Worm (Caenorhabditis elegans) whole organism, L4 larva: Measurements from ENCODE around the gene F26C11.1.

Experiments
- F10B5.3 ChIP-seq: sonication (generic microtip); optimal IDR thresholded peaks from 2 replicates; lab custom pipeline; 2016; ENCODE audit warnings: mild to moderate bottlenecking, missing genetic modification characterization, missing compliant biosample characterization
- F37D6.2 ChIP-seq: sonication (generic microtip); optimal IDR thresholded peaks from 2 replicates; lab custom pipeline; 2016; ENCODE audit warnings: mild to moderate bottlenecking, missing genetic modification characterization, missing compliant biosample characterization
- R02D3.7 ChIP-seq: fragments of 150-350 bp; sonication (generic microtip); optimal IDR thresholded peaks from 3 replicates; lab custom pipeline; 2014; ENCODE audit warnings: missing biosample characterization, missing genetic modification characterization
- T20F7.1 ChIP-seq: fragments of 200-800 bp; sonication (Bioruptor generic); optimal IDR thresholded peaks from 2 replicates; lab custom pipeline; 2018; ENCODE audit warnings: mild to moderate bottlenecking, missing genetic modification characterization, missing compliant biosample characterization
- T26A8.4 ChIP-seq: fragments of 200-800 bp; sonication (Bioruptor generic); IDR thresholded peaks from 2 replicates; pipeline ENCODE4 v1.3.6; 2022; ENCODE audit warnings: missing genetic modification characterization, missing compliant biosample characterization
- Y5F2A.4 ChIP-seq: fragments of 200-800 bp; sonication (Bioruptor generic); optimal IDR thresholded peaks from 2 replicates; lab custom pipeline; 2018; ENCODE audit warnings: mild to moderate bottlenecking, missing genetic modification characterization, missing compliant biosample characterization
- attf-4 ChIP-seq: sonication (generic microtip); optimal IDR thresholded peaks from 3 replicates; lab custom pipeline; 2017; ENCODE audit warnings: missing biosample characterization, missing genetic modification characterization
- ceh-20 ChIP-seq: fragments of 200-800 bp; sonication (Bioruptor generic); IDR thresholded peaks from 2 replicates; pipeline ENCODE4 v1.3.6; 2022; ENCODE audit warnings: missing genetic modification reagents, missing genetic modification characterization, missing compliant biosample characterization
- ceh-32 ChIP-seq: sonication (generic microtip); optimal IDR thresholded peaks from 2 replicates; lab custom pipeline; 2016; ENCODE audit warnings: mild to moderate bottlenecking, missing genetic modification characterization, missing compliant biosample characterization; ENCODE audit not compliant: poor library complexity
- ceh-44 ChIP-seq: fragments of 200-800 bp; sonication (Bioruptor generic); IDR thresholded peaks from 2 replicates; pipeline ENCODE4 v1.3.6; 2022; ENCODE audit warnings: missing genetic modification reagents, missing genetic modification characterization, missing compliant biosample characterization
- ctbp-1 ChIP-seq: fragments of 200-800 bp; sonication (Bioruptor generic); IDR thresholded peaks from 2 replicates; pipeline ENCODE4 v1.3.6; 2022; ENCODE audit warnings: missing genetic modification reagents, missing genetic modification characterization, missing compliant biosample characterization
- daf-16 ChIP-seq, 3 experiments: sonication (generic microtip); optimal IDR thresholded peaks; 2 replicates each; lab custom pipeline; 2016 to 2017; ENCODE audit warnings: missing genetic modification characterization in 3 of 3, missing genetic modification reagents in 3 of 3, mild to moderate bottlenecking in 2 of 3, missing compliant biosample characterization in 2 of 3, missing biosample characterization in 1 of 3, moderate library complexity in 1 of 3
- daf-19 ChIP-seq: fragments of 200-800 bp; sonication (Bioruptor generic); conservative IDR thresholded peaks from 2 replicates; pipeline ENCODE4 v1.3.6; 2022; ENCODE audit warnings: missing genetic modification characterization, missing compliant biosample characterization
- dmd-8 ChIP-seq: fragments of 200-800 bp; sonication (Bioruptor generic); IDR thresholded peaks from 2 replicates; pipeline ENCODE4 v1.3.6; 2022; ENCODE audit warnings: missing genetic modification characterization, missing compliant biosample characterization
- egl-43 ChIP-seq: fragments of 200-800 bp; sonication (Bioruptor generic); IDR thresholded peaks from 2 replicates; pipeline ENCODE4 v1.3.6; 2022; ENCODE audit warnings: missing genetic modification reagents, missing genetic modification characterization, missing compliant biosample characterization
- fkh-10 ChIP-seq: fragments of 150-350 bp; optimal IDR thresholded peaks from 2 replicates; lab custom pipeline; 2014; ENCODE audit warnings: missing biosample characterization, missing genetic modification reagents, missing genetic modification characterization
- fos-1 ChIP-seq: fragments of 150-350 bp; optimal IDR thresholded peaks from 2 replicates; lab custom pipeline; 2014; ENCODE audit warnings: missing biosample characterization, missing genetic modification characterization
- hlh-30 ChIP-seq: sonication (generic microtip); optimal IDR thresholded peaks from 2 replicates; lab custom pipeline; 2017; ENCODE audit warnings: antibody characterized with exemption, mild to moderate bottlenecking, missing genetic modification characterization, missing compliant biosample characterization; ENCODE audit not compliant: insufficient read depth
- lin-1 ChIP-seq: fragments of 200-800 bp; sonication (Bioruptor generic); IDR thresholded peaks from 2 replicates; pipeline ENCODE4 v1.3.6; 2022; ENCODE audit warnings: missing genetic modification reagents, missing genetic modification characterization, missing compliant biosample characterization
- lin-38 ChIP-seq: fragments of 200-800 bp; sonication (Bioruptor generic); IDR thresholded peaks from 2 replicates; pipeline ENCODE4 v1.3.6; 2022; ENCODE audit warnings: missing genetic modification reagents, missing genetic modification characterization, missing compliant biosample characterization
- lsy-2 ChIP-seq, 2 experiments: fragments of 150-350 bp in 1 of 2; sonication (generic microtip) in 1 of 2; optimal IDR thresholded peaks; 2 replicates each; lab custom pipeline; 2014 to 2017; ENCODE audit warnings: missing biosample characterization in 2 of 2, missing genetic modification characterization in 2 of 2
- madf-9 ChIP-seq: fragments of 200-800 bp; sonication (Bioruptor generic); conservative IDR thresholded peaks from 2 replicates; pipeline ENCODE4 v1.3.6; 2022; ENCODE audit warnings: missing genetic modification reagents, missing genetic modification characterization, missing compliant biosample characterization
- mep-1 ChIP-seq: fragments of 150-350 bp; sonication (generic microtip); optimal IDR thresholded peaks from 3 replicates; lab custom pipeline; 2014; ENCODE audit warnings: missing biosample characterization, missing genetic modification characterization
- mes-2 ChIP-seq: sonication (generic microtip); optimal IDR thresholded peaks from 2 replicates; lab custom pipeline; 2016; ENCODE audit warnings: missing genotype, mild to moderate bottlenecking, missing genetic modification characterization, missing compliant biosample characterization; ENCODE audit not compliant: poor library complexity, severe bottlenecking
- mxl-2 ChIP-seq: fragments of 200-800 bp; sonication (Bioruptor generic); conservative IDR thresholded peaks from 2 replicates; pipeline ENCODE4 v1.3.6; 2022; ENCODE audit warnings: missing genetic modification reagents, missing genetic modification characterization, missing compliant biosample characterization
- nhr-10 ChIP-seq: fragments of 150-350 bp; optimal IDR thresholded peaks from 2 replicates; lab custom pipeline; 2014; ENCODE audit warnings: missing biosample characterization, missing genetic modification characterization
- nhr-25 ChIP-seq: sonication (generic microtip); optimal IDR thresholded peaks from 2 replicates; lab custom pipeline; 2017; ENCODE audit warnings: missing genetic modification characterization, mild to moderate bottlenecking, missing compliant biosample characterization, antibody characterized with exemption, moderate library complexity, borderline replicate concordance; ENCODE audit not compliant: insufficient read depth
- nhr-41 ChIP-seq: fragments of 200-800 bp; sonication (Bioruptor generic); IDR thresholded peaks from 2 replicates; pipeline ENCODE4 v1.3.6; 2022; ENCODE audit warnings: missing genetic modification reagents, missing genetic modification characterization, missing compliant biosample characterization
- pha-4 ChIP-seq, 2 experiments: fragments of 150-350 bp in 1 of 2; fragments of 200-800 bp in 1 of 2; sonication (Bioruptor generic) in 1 of 2; IDR thresholded peaks in 1 of 2; optimal IDR thresholded peaks in 1 of 2; 2 replicates each; pipeline versions ENCODE4 v1.3.6 to Lab custom; 2014 to 2022; ENCODE audit warnings: missing genetic modification characterization in 2 of 2, missing genetic modification reagents in 2 of 2, missing biosample characterization in 1 of 2, missing compliant biosample characterization in 1 of 2
- sdz-12 ChIP-seq: fragments of 200-800 bp; sonication (Bioruptor generic); optimal IDR thresholded peaks from 2 replicates; lab custom pipeline; 2018; ENCODE audit warnings: mild to moderate bottlenecking, missing genetic modification characterization, missing compliant biosample characterization
- snpc-1.2 ChIP-seq: fragments of 200-800 bp; sonication (Bioruptor generic); IDR thresholded peaks from 2 replicates; pipeline ENCODE4 v1.3.6; 2022; ENCODE audit warnings: missing genetic modification reagents, missing genetic modification characterization, missing compliant biosample characterization
- spr-1 ChIP-seq: sonication (generic microtip); optimal IDR thresholded peaks from 2 replicates; lab custom pipeline; 2016; ENCODE audit warnings: mild to moderate bottlenecking, missing genetic modification characterization, missing compliant biosample characterization
- spr-3 ChIP-seq: fragments of 200-800 bp; sonication (Bioruptor generic); optimal IDR thresholded peaks from 2 replicates; lab custom pipeline; 2018; ENCODE audit warnings: mild to moderate bottlenecking, missing genetic modification characterization, missing compliant biosample characterization
- tag-97 ChIP-seq: fragments of 200-800 bp; sonication (Bioruptor generic); IDR thresholded peaks from 2 replicates; pipeline ENCODE4 v1.3.6; 2022; ENCODE audit warnings: missing genetic modification characterization, missing compliant biosample characterization
- unc-39 ChIP-seq: sonication (generic microtip); optimal IDR thresholded peaks from 2 replicates; lab custom pipeline; 2017; ENCODE audit warnings: missing biosample characterization, missing genetic modification characterization
- unc-62 ChIP-seq, 3 experiments: fragments of 150-350 bp in 1 of 3; sonication (generic microtip); optimal IDR thresholded peaks in 2 of 3; peaks in 1 of 3; 1 replicate in 1 of 3; 2 replicates in 2 of 3; lab custom pipeline; 2014 to 2017; ENCODE audit warnings: missing biosample characterization in 3 of 3, missing genetic modification characterization in 3 of 3, missing genetic modification reagents in 3 of 3, missing genotype in 1 of 3
- vab-7 ChIP-seq: fragments of 200-800 bp; sonication (Bioruptor generic); IDR thresholded peaks from 2 replicates; pipeline ENCODE4 v1.3.6; 2022; ENCODE audit warnings: missing genetic modification reagents, missing genetic modification characterization, missing compliant biosample characterization
- zag-1 ChIP-seq: fragments of 150-350 bp; optimal IDR thresholded peaks from 2 replicates; lab custom pipeline; 2014; ENCODE audit warnings: missing biosample characterization, missing genetic modification characterization
- zfp-3 ChIP-seq: fragments of 200-800 bp; sonication (Bioruptor generic); conservative IDR thresholded peaks from 2 replicates; pipeline ENCODE4 v1.3.6; 2022; ENCODE audit warnings: missing genetic modification reagents, missing genetic modification characterization, missing compliant biosample characterization
- zip-11 ChIP-seq: fragments of 200-800 bp; sonication (Bioruptor generic); IDR thresholded peaks from 2 replicates; pipeline ENCODE4 v1.3.6; 2022; ENCODE audit warnings: missing genetic modification characterization, missing compliant biosample characterization
- ztf-7 ChIP-seq: fragments of 150-350 bp; optimal IDR thresholded peaks from 2 replicates; lab custom pipeline; 2014; ENCODE audit warnings: missing biosample characterization, missing genetic modification characterization

Gene F26C11.1

DNA sequence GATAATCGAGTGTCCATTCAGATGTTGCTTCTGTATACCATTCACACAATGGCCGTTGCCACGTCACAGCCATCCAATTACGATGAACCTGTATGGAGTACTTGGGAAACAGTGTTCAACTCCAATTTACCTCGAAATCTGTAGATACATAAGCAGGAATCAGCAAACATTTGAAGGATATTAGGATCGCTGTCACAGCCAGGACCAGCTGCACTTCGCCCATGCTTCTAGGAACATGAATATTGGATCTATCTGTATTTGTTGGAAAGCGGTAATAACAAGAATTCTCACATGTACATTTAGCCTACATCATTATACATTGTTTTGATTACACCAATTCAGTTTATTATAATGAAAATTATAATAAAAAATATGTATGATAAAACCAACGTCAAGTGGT is 8.3 kb upstream of the F26C11.1 start, which contains the start of gene algn-8 (continued):
- TF ChIP-seq ctbp-1 (GFP tag; lab: Robert Waterston, UW) (no peak), ceh-32 (tag; lab: Kevin White, UChicago) (no peak), R02D3.7 (tag; lab: Kevin White, UChicago) (no peak), lsy-2 (tag; optimal IDR thresholded peaks at IDR 0.05; lab: Kevin White, UChicago) (no peak), T26A8.4 (0 out of 2 replicates have a peak, but pooled peaks have one; percentile 49), zip-11 (no peak), egl-43 (GFP tag; lab: Robert Waterston, UW) (no peak), ceh-44 (no peak), spr-1 (tag; lab: Kevin White, UChicago) (no peak), zag-1 (tag; lab: Kevin White, UChicago) (no peak), fkh-10 (GFP tag; lab: Kevin White, UChicago) (no peak), unc-39 (tag; lab: Kevin White, UChicago) (no peak), hlh-30 (tag; lab: Kevin White, UChicago) (no peak), nhr-25 (tag; lab: Kevin White, UChicago) (peak; percentile 26), Y5F2A.4 (no peak), mep-1 (no peak), daf-16 (GFP tag; optimal IDR thresholded peaks at IDR 0.05; lab: Kevin White, UChicago) (no peak), daf-16 (tag; optimal IDR thresholded peaks at IDR 0.05; lab: Kevin White, UChicago) (no peak), spr-3 (GFP tag; lab: Kevin White, UChicago) (peak; percentile 10), zfp-3 (GFP tag; lab: Robert Waterston, UW) (0 out of 2 replicates have a peak, but pooled peaks have one; percentile 29), nhr-10 (tag; lab: Kevin White, UChicago) (no peak), dmd-8 (no peak), F37D6.2 (no peak), F10B5.3 (tag; lab: Kevin White, UChicago) (peak; percentile 3), pha-4 (GFP tag; IDR thresholded peaks at IDR 0.05; lab: Robert Waterston, UW) (no peak), pha-4 (tag; optimal IDR thresholded peaks at IDR 0.05; lab: Kevin White, UChicago) (no peak), mes-2 (peak; percentile 22), T20F7.1 (GFP tag; lab: Kevin White, UChicago) (no peak), attf-4 (tag; lab: Kevin White, UChicago) (no peak), fos-1 (tag; lab: Kevin White, UChicago) (no peak), lin-1 (GFP tag; lab: Robert Waterston, UW) (no peak), daf-19 (GFP tag; lab: Robert Waterston, UW) (no peak), madf-9 (GFP tag; lab: Robert Waterston, UW) (no peak), lin-38 (no peak), vab-7 (GFP tag; lab: Robert Waterston, UW) (no peak), snpc-1.2 (GFP tag; lab: Robert Waterston, UW) (no peak), mxl-2 (GFP tag; lab: Robert Waterston, UW) (no peak), ceh-20 (GFP tag; lab: Robert Waterston, UW) (no peak), sdz-12 (GFP tag; lab: Kevin White, UChicago) (no peak), nhr-41 (GFP tag; lab: Robert Waterston, UW) (no peak), ztf-7 (tag; lab: Kevin White, UChicago) (no peak), tag-97 (GFP tag; lab: Robert Waterston, UW) (no peak)

DNA sequence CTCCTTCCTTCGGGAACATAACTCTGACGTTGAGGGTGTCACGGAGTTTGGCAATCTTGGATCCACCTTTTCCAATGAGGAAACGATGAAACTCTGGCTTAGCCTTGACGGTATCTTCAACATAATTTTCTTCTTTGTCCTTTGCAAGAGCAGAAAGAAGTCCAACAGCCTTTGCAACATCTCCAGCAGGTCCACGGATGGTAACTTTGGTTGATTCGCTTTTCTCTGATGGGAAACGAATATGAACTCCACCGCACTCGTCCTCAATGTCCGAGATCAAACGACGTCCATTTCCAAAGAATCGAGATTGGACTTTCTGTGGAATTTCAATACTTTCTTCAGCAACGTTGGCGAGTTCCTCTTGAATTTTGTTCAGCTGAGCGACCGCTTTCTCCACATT is 6.0 kb upstream of the F26C11.1 start:
- TF ChIP-seq ceh-20 (GFP tag; lab: Robert Waterston, UW) (no peak), unc-62 (GFP tag; optimal IDR thresholded peaks at IDR 0.05 in 1 of 2; lab: Kevin White, UChicago) (peak in 1 of 2 experiments; percentile 93), unc-62 (tag; optimal IDR thresholded peaks at IDR 0.05; lab: Kevin White, UChicago) (no peak)
